Fruit fly (Drosophila melanogaster) whole organism, pupa: ENCODE data around the gene spg.

Source experiments
- CG15710 ChIP-seq: fragments of 200-800 bp; sonication (Bioruptor generic); optimal IDR thresholded peaks from 2 replicates; lab custom pipeline; 2018; ENCODE audit warnings: missing biosample characterization, mild to moderate bottlenecking, missing genetic modification characterization, moderate library complexity
- CG17806 ChIP-seq: fragments of 200-800 bp; sonication (Bioruptor generic); optimal IDR thresholded peaks from 2 replicates; lab custom pipeline; 2018; ENCODE audit warnings: missing biosample characterization, mild to moderate bottlenecking, missing genetic modification characterization, moderate library complexity
- CG8301 ChIP-seq: fragments of 200-800 bp; sonication (Bioruptor generic); optimal IDR thresholded peaks from 2 replicates; lab custom pipeline; 2018; ENCODE audit warnings: missing biosample characterization, mild to moderate bottlenecking, missing genetic modification characterization
- CG9948 ChIP-seq: fragments of 200-800 bp; sonication (Bioruptor generic); optimal IDR thresholded peaks from 2 replicates; lab custom pipeline; 2018; ENCODE audit warnings: missing biosample characterization, mild to moderate bottlenecking, missing genetic modification characterization, moderate library complexity
- Ets98B ChIP-seq: fragments of 200-800 bp; sonication (Bioruptor generic); IDR thresholded peaks from 2 replicates; pipeline ENCODE4 v1.3.6; 2022; ENCODE audit warnings: missing biosample characterization, missing genetic modification characterization
- rn ChIP-seq: fragments of 200-800 bp; sonication (Bioruptor generic); IDR thresholded peaks from 2 replicates; pipeline ENCODE4 v1.3.6; 2022; ENCODE audit warnings: missing biosample characterization, missing genetic modification characterization

dm6 chr3R:28806402-28806801 lies 38.7 kb upstream of the spg start, which contains the start of gene CheB98a:
- TF ChIP-seq CG8301 (tag; lab: Kevin White, UChicago) (no peak), Ets98B (no peak), CG17806 (tag; lab: Kevin White, UChicago) (no peak), rn (no peak), CG9948 (no peak), CG15710 (no peak)
